Worm (Caenorhabditis elegans): ENCODE data around the gene csr-1.

DNA sequence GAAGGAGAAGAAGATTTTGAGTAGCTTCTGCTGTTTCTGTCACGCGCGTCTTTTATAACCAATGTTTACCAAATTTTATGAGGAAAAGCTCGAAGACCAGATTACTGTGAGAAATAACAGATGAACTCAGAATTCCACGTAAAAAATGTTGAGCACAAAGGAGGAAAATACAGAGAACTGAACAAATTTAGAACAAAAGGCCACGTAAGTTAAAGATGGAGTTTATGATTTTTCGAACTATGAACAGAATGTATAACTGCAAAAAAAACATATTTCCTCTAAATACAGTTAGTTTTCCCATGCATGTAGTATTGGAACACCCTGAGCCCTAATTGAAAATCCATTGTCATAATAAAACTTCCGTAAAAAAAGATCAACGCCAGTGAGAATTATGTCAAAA lies 16.1 kb upstream of the csr-1 start, which contains the start of gene exc-9:
- no peak for TF ChIP-seq lsy-2 (tag; optimal IDR thresholded peaks at IDR 0.05)
- no peak for TF ChIP-seq unc-62 (GFP tag; optimal IDR thresholded peaks at IDR 0.05)
- no peak for TF ChIP-seq nhr-237 (tag; optimal IDR thresholded peaks at IDR 0.05)
- no peak for TF ChIP-seq ceh-39 (tag; optimal IDR thresholded peaks at IDR 0.05)
- TF ChIP-seq ceh-43 (GFP tag; optimal IDR thresholded peaks at IDR 0.05), result no peak
- no peak for TF ChIP-seq elt-1 (tag; optimal IDR thresholded peaks at IDR 0.05; ENCODE audit: borderline replicate concordance, insufficient read depth)

Measured in whole organism, mixed stage, embryonic.